Fruit fly (Drosophila melanogaster): ENCODE measurements around the gene CG15362.

- TF ChIP-seq CG6163 (GFP tag; IDR thresholded peaks at IDR 0.05) (no peak), CG16779 (tag; optimal IDR thresholded peaks at IDR 0.05) (no peak), svp (GFP tag) (no peak)
These were observed 7.0 kb upstream of the CG15362 start, which contains the start of gene Der-1 for dm6 chr2L:1973957-1974356.
